Fruit fly (Drosophila melanogaster) whole organism, embryonic: ENCODE data around the gene CecB.

Experiments used
- Ada2b ChIP-seq: fragments of 200-800 bp; sonication (Bioruptor generic); IDR thresholded peaks from 2 replicates; pipeline ENCODE4 v1.3.6; 2022; ENCODE audit warnings: missing biosample characterization, missing genetic modification characterization
- Antp ChIP-seq: fragments of 200-800 bp; sonication (Bioruptor generic); optimal IDR thresholded peaks from 3 replicates; lab custom pipeline; 2016; ENCODE audit warnings: missing biosample characterization, missing genetic modification characterization
- Atf-2 ChIP-seq: fragments of 200-800 bp; sonication (Bioruptor generic); optimal IDR thresholded peaks from 2 replicates; lab custom pipeline; 2016; ENCODE audit warnings: missing biosample characterization, missing genetic modification characterization
- Awh ChIP-seq: fragments of 200-800 bp; sonication (Bioruptor generic); IDR thresholded peaks from 2 replicates; pipeline ENCODE4, ENCODE4 v1.3.6; 2022; ENCODE audit warnings: missing biosample characterization, missing genetic modification characterization
- BtbVII ChIP-seq: fragments of 200-800 bp; sonication (Bioruptor generic); optimal IDR thresholded peaks from 3 replicates; lab custom pipeline; 2017; ENCODE audit warnings: missing biosample characterization, mild to moderate bottlenecking, missing genetic modification characterization
- CG11093 ChIP-seq: fragments of 200-800 bp; sonication (Bioruptor generic); IDR thresholded peaks from 3 replicates; pipeline ENCODE4 v1.3.6; 2022; ENCODE audit warnings: missing biosample characterization, missing genetic modification characterization
- CG11456 ChIP-seq: fragments of 200-800 bp; sonication (Bioruptor generic); IDR thresholded peaks from 3 replicates; pipeline ENCODE4 v1.3.6; 2022; ENCODE audit warnings: missing biosample characterization, missing genetic modification characterization
- CG12391 ChIP-seq: fragments of 200-800 bp; sonication (Bioruptor generic); optimal IDR thresholded peaks from 3 replicates; lab custom pipeline; 2018; ENCODE audit warnings: missing biosample characterization, mild to moderate bottlenecking, missing genetic modification characterization, moderate library complexity
- CG13287 ChIP-seq: fragments of 200-800 bp; sonication (Bioruptor generic); IDR thresholded peaks from 2 replicates; pipeline ENCODE4 v1.3.6; 2022; ENCODE audit warnings: missing biosample characterization, missing genetic modification characterization; ENCODE audit not compliant: partially characterized antibody
- CG16779 ChIP-seq: fragments of 200-800 bp; sonication (Bioruptor generic); IDR thresholded peaks from 2 replicates; pipeline ENCODE4 v1.3.6; 2022; ENCODE audit warnings: missing biosample characterization, missing genetic modification characterization
- CG17186 ChIP-seq: fragments of 200-800 bp; sonication (Bioruptor generic); optimal IDR thresholded peaks from 3 replicates; lab custom pipeline; 2017; ENCODE audit warnings: missing biosample characterization, missing genetic modification reagents, missing genetic modification characterization
- CG18011 ChIP-seq: fragments of 200-800 bp; sonication (Bioruptor generic); optimal IDR thresholded peaks from 2 replicates; lab custom pipeline; 2017; ENCODE audit warnings: missing biosample characterization, missing genetic modification characterization, mild to moderate bottlenecking, moderate library complexity, missing genotype
- CG18476 ChIP-seq: fragments of 200-800 bp; sonication (Bioruptor generic); optimal IDR thresholded peaks from 2 replicates; lab custom pipeline; 2016; ENCODE audit warnings: missing biosample characterization, mild to moderate bottlenecking, missing genetic modification characterization
- CG3407 ChIP-seq: fragments of 200-800 bp; sonication (Bioruptor generic); optimal IDR thresholded peaks from 2 replicates; lab custom pipeline; 2018; ENCODE audit warnings: missing biosample characterization, mild to moderate bottlenecking, missing genetic modification characterization
- CG43689 ChIP-seq: fragments of 200-800 bp; sonication (Bioruptor generic); IDR thresholded peaks from 2 replicates; pipeline ENCODE4 v1.3.6; 2022; ENCODE audit warnings: missing biosample characterization, missing genetic modification characterization
- CG4730 ChIP-seq: fragments of 200-800 bp; sonication (Bioruptor generic); IDR thresholded peaks from 2 replicates; pipeline ENCODE4 v1.3.6; 2022; ENCODE audit warnings: missing biosample characterization, missing genetic modification characterization
- CG4854 ChIP-seq: fragments of 200-800 bp; sonication (Bioruptor generic); optimal IDR thresholded peaks from 2 replicates; lab custom pipeline; 2016; ENCODE audit warnings: missing biosample characterization, missing genetic modification characterization, inconsistent platforms
- CG6765 ChIP-seq: fragments of 200-800 bp; sonication (Bioruptor generic); optimal IDR thresholded peaks from 3 replicates; lab custom pipeline; 2017; ENCODE audit warnings: missing biosample characterization, mild to moderate bottlenecking, missing genetic modification characterization
- CG7839 ChIP-seq: fragments of 200-800 bp; sonication (Bioruptor generic); optimal IDR thresholded peaks from 3 replicates; lab custom pipeline; 2018; ENCODE audit warnings: missing biosample characterization, mild to moderate bottlenecking, missing genetic modification characterization, moderate library complexity
- CG8290 ChIP-seq, 3 experiments: fragments of 200-800 bp; sonication (Bioruptor generic); optimal IDR thresholded peaks; 2 replicates each; lab custom pipeline; 2016 to 2019; ENCODE audit warnings: missing biosample characterization in 3 of 3, missing genetic modification characterization in 3 of 3, mild to moderate bottlenecking in 2 of 3, moderate library complexity in 1 of 3
- Chrac-16 ChIP-seq: fragments of 200-800 bp; sonication (Bioruptor generic); optimal IDR thresholded peaks from 3 replicates; lab custom pipeline; 2016; ENCODE audit warnings: missing biosample characterization, missing genetic modification characterization
- Deaf1 ChIP-seq: fragments of 200-800 bp; optimal IDR thresholded peaks from 3 replicates; lab custom pipeline; 2019; ENCODE audit warnings: missing biosample characterization, mild to moderate bottlenecking, missing genetic modification characterization, moderate library complexity
- Dip3 ChIP-seq: fragments of 200-800 bp; sonication (Bioruptor generic); optimal IDR thresholded peaks from 3 replicates; lab custom pipeline; 2016; ENCODE audit warnings: missing biosample characterization, missing genetic modification characterization
- Fer2 ChIP-seq: fragments of 200-800 bp; sonication (Bioruptor generic); optimal IDR thresholded peaks from 2 replicates; lab custom pipeline; 2018; ENCODE audit warnings: missing biosample characterization, mild to moderate bottlenecking, missing genetic modification characterization, moderate library complexity
- Gsc ChIP-seq: fragments of 200-800 bp; sonication (Bioruptor generic); IDR thresholded peaks from 2 replicates; pipeline ENCODE4 v1.3.6; 2022; ENCODE audit warnings: missing biosample characterization, missing genetic modification characterization
- HLH54F ChIP-seq: fragments of 200-800 bp; sonication (Bioruptor generic); optimal IDR thresholded peaks from 3 replicates; lab custom pipeline; 2016; ENCODE audit warnings: missing biosample characterization, missing genetic modification characterization
- HmgD ChIP-seq: fragments of 200-800 bp; sonication (Bioruptor generic); optimal IDR thresholded peaks from 3 replicates; lab custom pipeline; 2016; ENCODE audit warnings: missing biosample characterization, missing genetic modification characterization
- Optix ChIP-seq: fragments of 200-800 bp; sonication (Bioruptor generic); IDR thresholded peaks from 3 replicates; pipeline ENCODE4 v1.3.6; 2022; ENCODE audit warnings: missing biosample characterization, missing genetic modification characterization
- Sox102F ChIP-seq: fragments of 200-800 bp; sonication (Bioruptor generic); optimal IDR thresholded peaks from 2 replicates; lab custom pipeline; 2018; ENCODE audit warnings: missing biosample characterization, mild to moderate bottlenecking, missing genetic modification characterization, moderate library complexity
- Tbp ChIP-seq: fragments of >200 bp; optimal IDR thresholded peaks from 2 replicates; lab custom pipeline; 2018; ENCODE audit warnings: missing biosample characterization, missing genetic modification characterization
- bsh ChIP-seq, 2 experiments: fragments of 200-800 bp; sonication (Bioruptor generic); optimal IDR thresholded peaks; 2 replicates each; lab custom pipeline; 2017 to 2018; ENCODE audit warnings: mild to moderate bottlenecking in 2 of 2, missing biosample characterization in 2 of 2, missing genetic modification characterization in 2 of 2, moderate library complexity in 1 of 2
- btn ChIP-seq: fragments of 200-800 bp; sonication (Bioruptor generic); optimal IDR thresholded peaks from 2 replicates; lab custom pipeline; 2016; ENCODE audit warnings: missing biosample characterization, missing genetic modification characterization
- chinmo ChIP-seq: fragments of 200-800 bp; sonication (Bioruptor generic); IDR thresholded peaks from 4 replicates; pipeline ENCODE4 v1.3.6; 2022; ENCODE audit warnings: missing biosample characterization, missing genetic modification characterization; ENCODE audit not compliant: partially characterized antibody
- dpn ChIP-seq, 2 experiments: fragments of 200-800 bp; sonication (Bioruptor generic); optimal IDR thresholded peaks; 3 replicates each; lab custom pipeline; 2016; ENCODE audit warnings: missing biosample characterization in 2 of 2, missing genetic modification characterization in 2 of 2
- gcm ChIP-seq: fragments of 200-800 bp; sonication (Bioruptor generic); optimal IDR thresholded peaks from 2 replicates; lab custom pipeline; 2019; ENCODE audit warnings: missing biosample characterization, mild to moderate bottlenecking, missing genetic modification characterization, moderate library complexity
- gem ChIP-seq: fragments of 200-800 bp; sonication (Bioruptor generic); optimal IDR thresholded peaks from 2 replicates; lab custom pipeline; 2019; ENCODE audit warnings: missing biosample characterization, mild to moderate bottlenecking, missing genetic modification characterization, moderate library complexity
- hbn ChIP-seq: fragments of 200-800 bp; sonication (Bioruptor generic); IDR thresholded peaks from 2 replicates; pipeline ENCODE4 v1.3.6; 2022; ENCODE audit warnings: missing biosample characterization, missing genetic modification characterization; ENCODE audit not compliant: partially characterized antibody
- lab ChIP-seq: fragments of 200-800 bp; sonication (Bioruptor generic); optimal IDR thresholded peaks from 3 replicates; lab custom pipeline; 2017; ENCODE audit warnings: missing biosample characterization, missing genetic modification characterization, mild to moderate bottlenecking, moderate library complexity, missing genetic modification reagents
- org-1 ChIP-seq: fragments of 200-800 bp; sonication (Bioruptor generic); optimal IDR thresholded peaks from 2 replicates; lab custom pipeline; 2017; ENCODE audit warnings: missing biosample characterization, missing genetic modification characterization
- prd ChIP-seq, 3 experiments: fragments of >200 bp in 2 of 3; fragments of 200-800 bp in 1 of 3; sonication (Bioruptor generic) in 1 of 3; optimal IDR thresholded peaks in 2 of 3; IDR thresholded peaks in 1 of 3; 2 replicates in 2 of 3; 3 replicates in 1 of 3; pipeline versions ENCODE4 v1.3.6 to Lab custom; 2017 to 2022; ENCODE audit warnings: missing biosample characterization in 1 of 3, missing genetic modification characterization in 1 of 3
- psq ChIP-seq: fragments of 200-800 bp; sonication (Bioruptor generic); optimal IDR thresholded peaks from 2 replicates; lab custom pipeline; 2017; ENCODE audit warnings: missing biosample characterization, missing genetic modification characterization
- ranshi ChIP-seq: fragments of 200-800 bp; sonication (Bioruptor generic); IDR thresholded peaks from 2 replicates; pipeline ENCODE4 v1.3.6; 2022; ENCODE audit warnings: missing biosample characterization, missing genetic modification characterization
- sens ChIP-seq: fragments of 200-800 bp; sonication (Bioruptor generic); peaks from one replicate; lab custom pipeline; 2016; ENCODE audit warnings: missing biosample characterization, missing genetic modification characterization
- so ChIP-seq: fragments of 200-800 bp; sonication (Bioruptor generic); IDR thresholded peaks from 3 replicates; pipeline ENCODE4 v1.3.6; 2022; ENCODE audit warnings: missing biosample characterization, missing genetic modification characterization
- sr ChIP-seq: fragments of 200-800 bp; sonication (Bioruptor generic); IDR thresholded peaks from 3 replicates; pipeline ENCODE4 v1.3.6; 2022; ENCODE audit warnings: missing biosample characterization, missing genetic modification characterization
- tio ChIP-seq: fragments of 200-800 bp; sonication (Bioruptor generic); optimal IDR thresholded peaks from 2 replicates; lab custom pipeline; 2017; ENCODE audit warnings: missing biosample characterization, missing genetic modification characterization, inconsistent platforms
- zen ChIP-seq: fragments of 200-800 bp; sonication (Bioruptor generic); optimal IDR thresholded peaks from 3 replicates; lab custom pipeline; 2018; ENCODE audit warnings: missing biosample characterization, mild to moderate bottlenecking, missing genetic modification characterization, moderate library complexity

CecB gene

DNA sequence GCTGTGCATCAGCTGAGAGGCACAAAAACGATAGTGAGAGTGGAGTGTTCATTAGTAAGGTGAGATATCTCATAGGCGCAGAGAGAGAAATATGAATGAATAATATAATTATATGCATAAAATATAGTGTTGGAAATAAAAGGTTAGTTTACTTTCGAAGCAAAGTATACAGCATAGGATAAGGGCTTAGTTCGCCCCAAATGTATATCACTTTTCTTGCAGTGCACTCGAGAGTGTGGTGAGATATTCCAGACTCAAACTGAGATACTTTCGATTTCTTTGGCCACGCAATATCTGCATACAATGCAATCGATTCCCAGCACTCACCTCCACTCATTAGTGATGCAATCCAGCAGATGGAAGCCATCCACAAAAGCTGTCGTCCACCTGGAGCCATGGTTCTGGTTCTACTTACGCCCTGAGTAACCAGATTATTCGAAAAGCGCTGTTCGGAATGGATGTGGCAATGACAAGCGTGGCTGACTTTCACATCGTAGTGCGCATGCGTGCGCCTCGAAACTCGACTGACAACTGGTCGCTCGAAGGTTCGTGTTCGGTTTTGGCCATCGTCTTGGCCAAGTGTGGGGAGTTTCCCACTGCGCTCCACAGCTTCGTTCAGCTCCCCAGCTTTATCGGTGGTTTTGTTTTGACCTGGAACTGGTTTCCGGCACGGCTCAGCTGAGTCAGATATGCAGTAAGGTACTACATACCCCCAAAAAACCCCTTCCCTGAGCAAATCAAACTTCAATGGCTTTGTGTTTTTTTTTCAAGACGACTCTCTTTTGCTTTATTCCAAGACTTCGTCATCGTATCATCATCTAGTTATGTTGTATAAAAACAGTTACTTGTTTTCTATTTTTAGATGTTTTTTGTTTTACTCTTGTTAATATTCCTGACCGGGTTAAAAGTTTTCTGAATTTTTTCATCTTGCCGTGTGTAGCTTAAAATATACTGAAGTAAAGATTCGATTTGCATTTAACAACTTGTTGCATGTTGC is 42.6 kb downstream of the CecB start, which contains the start of gene Rsod (continued):
- TF ChIP-seq gcm (GFP tag; lab: Kevin White, UChicago) = peak; percentile 14
- TF ChIP-seq CG11456 (GFP tag; lab: Robert Waterston, UW) = peak; percentile 63; the same call in 2 of the 3 replicates
- no peak for TF ChIP-seq btn (GFP tag; lab: Kevin White, UChicago)
- peak; percentile 13 for TF ChIP-seq org-1 (GFP tag; lab: Kevin White, UChicago)
- no peak for TF ChIP-seq prd (optimal IDR thresholded peaks at IDR 0.05; lab: Kevin White, UChicago)
- peak; percentile 73; the same call in 2 of the 3 replicates for TF ChIP-seq prd (GFP tag; IDR thresholded peaks at IDR 0.05; lab: Robert Waterston, UW)
- TF ChIP-seq gem (tag; lab: Kevin White, UChicago) = peak; percentile 74
- TF ChIP-seq CG6765 (GFP tag; lab: Kevin White, UChicago) = peak; percentile 4
- 0 out of 2 replicates have a peak, but pooled peaks have one; percentile 21 for TF ChIP-seq Gsc (GFP tag; lab: Robert Waterston, UW)
- no peak for TF ChIP-seq CG13287
- TF ChIP-seq Deaf1 (tag; lab: Kevin White, UChicago) = peak; percentile 83
- TF ChIP-seq Sox102F = peak; percentile 72
- no peak for TF ChIP-seq zen (tag; lab: Kevin White, UChicago)
- peak; percentile 51 for TF ChIP-seq CG3407 (GFP tag; lab: Kevin White, UChicago)
- no peak for TF ChIP-seq HmgD (GFP tag; lab: Kevin White, UChicago)
- peak; percentile 24 for TF ChIP-seq CG18476
- peak; percentile 56 for TF ChIP-seq Optix (GFP tag; lab: Robert Waterston, UW)
- TF ChIP-seq Fer2 (tag; lab: Kevin White, UChicago) = no peak
- TF ChIP-seq CG4730 = peak; percentile 76
- peak; percentile 15 for TF ChIP-seq tio (GFP tag; lab: Kevin White, UChicago)
- TF ChIP-seq Atf-2 (GFP tag; lab: Kevin White, UChicago) = no peak
- TF ChIP-seq CG43689 (GFP tag; lab: Robert Waterston, UW) = 0 out of 2 replicates have a peak, but pooled peaks have one; percentile 42
- peak; percentile 62 for TF ChIP-seq CG7839
- peak; percentile 86 for TF ChIP-seq Awh (GFP tag; lab: Robert Waterston, UW)
- peak; percentile 42 for TF ChIP-seq psq
- TF ChIP-seq CG17186 = no peak
- TF ChIP-seq HLH54F = no peak
- TF ChIP-seq chinmo (GFP tag; lab: Robert Waterston, UW) = peak; percentile 87; the same call in 2 of the 4 replicates
- TF ChIP-seq sens (GFP tag; lab: Kevin White, UChicago) = peak; percentile 89
- TF ChIP-seq Antp (GFP tag; lab: Kevin White, UChicago) = no peak
- TF ChIP-seq bsh (GFP tag; optimal IDR thresholded peaks at IDR 0.05; lab: Kevin White, UChicago) = peak; percentile 53 to 79
- TF ChIP-seq Chrac-16 = peak; percentile 36
- peak; percentile 14; the same call in 1 of the 3 replicates for TF ChIP-seq sr (GFP tag; lab: Robert Waterston, UW)
- no peak for TF ChIP-seq Dip3 (GFP tag; lab: Kevin White, UChicago)
- TF ChIP-seq ranshi (GFP tag; lab: Robert Waterston, UW) = peak; percentile 76
- no peak for TF ChIP-seq CG16779 (GFP tag; lab: Robert Waterston, UW)
- TF ChIP-seq Ada2b (GFP tag; lab: Robert Waterston, UW) = peak; percentile 54
- TF ChIP-seq Tbp (GFP tag; lab: Kevin White, UChicago) = no peak
- TF ChIP-seq CG4854 (GFP tag; lab: Kevin White, UChicago) = no peak
- no peak for TF ChIP-seq CG18011 (GFP tag; lab: Kevin White, UChicago)
- TF ChIP-seq hbn = no peak
- TF ChIP-seq dpn (GFP tag; optimal IDR thresholded peaks at IDR 0.05; lab: Kevin White, UChicago) = peak in 1 of 2 experiments; percentile 61
- no peak for TF ChIP-seq CG8290 (GFP tag; optimal IDR thresholded peaks at IDR 0.05; lab: Kevin White, UChicago)
- TF ChIP-seq CG8290 (tag; optimal IDR thresholded peaks at IDR 0.05; lab: Kevin White, UChicago) = no peak
- peak; percentile 54 for TF ChIP-seq lab (GFP tag; lab: Kevin White, UChicago)
- TF ChIP-seq BtbVII = peak; percentile 10
- peak; percentile 54 for TF ChIP-seq CG12391 (tag; lab: Kevin White, UChicago)
- TF ChIP-seq CG11093 (GFP tag; lab: Robert Waterston, UW) = peak; percentile 73
- TF ChIP-seq so (GFP tag; lab: Robert Waterston, UW) = peak; percentile 84; the same call in 2 of the 3 replicates
